Comparison of ENCODE assay signal across 1 worm cellular context in genomic region chrII:10382247-10382646, ce11.
TF ChIP-seq lines count a peak whose summit lies in the region.

No protein-coding gene starts in this region.

TF ChIP-seq in whole organism, L4 larva, 104 proteins besides CTCF, POLR2A, EP300 and RAD21 (continued from another document):
- TF ChIP-seq daf-8 (GFP tag; IDR thresholded peaks at IDR 0.05; lab: Robert Waterston, UW), result no peak
- no peak for TF ChIP-seq nhr-111 (GFP tag; optimal IDR thresholded peaks at IDR 0.05; lab: Kevin White, UChicago)
- no peak for TF ChIP-seq F26F4.8 (GFP tag; conservative IDR thresholded peaks at IDR 0.05; lab: Robert Waterston, UW)
- TF ChIP-seq nhr-237 (tag; optimal IDR thresholded peaks at IDR 0.05; lab: Kevin White, UChicago), result no peak
- TF ChIP-seq hlh-11 (tag; optimal IDR thresholded peaks at IDR 0.05; lab: Kevin White, UChicago), result peak; percentile 89
- TF ChIP-seq lin-1 (GFP tag; IDR thresholded peaks at IDR 0.05; lab: Robert Waterston, UW), result no peak
- TF ChIP-seq ztf-7 (tag; optimal IDR thresholded peaks at IDR 0.05; lab: Kevin White, UChicago), result no peak
- no peak for TF ChIP-seq F37D6.2 (tag; optimal IDR thresholded peaks at IDR 0.05; lab: Kevin White, UChicago)
- no peak for TF ChIP-seq jun-1 (tag; optimal IDR thresholded peaks at IDR 0.05; lab: Kevin White, UChicago)
- TF ChIP-seq daf-19 (GFP tag; conservative IDR thresholded peaks at IDR 0.05; lab: Robert Waterston, UW), result 0 out of 2 replicates have a peak, but pooled peaks have one; percentile 40
- no peak for TF ChIP-seq lin-39 (tag; optimal IDR thresholded peaks at IDR 0.05; lab: Kevin White, UChicago)
- TF ChIP-seq F10B5.3 (tag; optimal IDR thresholded peaks at IDR 0.05; lab: Kevin White, UChicago), result no peak
- TF ChIP-seq Y5F2A.4 (GFP tag; optimal IDR thresholded peaks at IDR 0.05; lab: Kevin White, UChicago), result no peak
- TF ChIP-seq dpl-1 (GFP tag; optimal IDR thresholded peaks at IDR 0.05; lab: Kevin White, UChicago), result peak; percentile 15
- TF ChIP-seq pqm-1 (tag; optimal IDR thresholded peaks at IDR 0.05; lab: Kevin White, UChicago), result no peak
- TF ChIP-seq madf-9 (GFP tag; conservative IDR thresholded peaks at IDR 0.05; lab: Robert Waterston, UW), result no peak
- no peak for TF ChIP-seq zip-11 (GFP tag; IDR thresholded peaks at IDR 0.05; lab: Robert Waterston, UW)
- no peak for TF ChIP-seq lin-29 (GFP tag; IDR thresholded peaks at IDR 0.05; lab: Robert Waterston, UW)
- no peak for TF ChIP-seq ctbp-1 (GFP tag; IDR thresholded peaks at IDR 0.05; lab: Robert Waterston, UW)
- TF ChIP-seq lir-3 (tag; optimal IDR thresholded peaks at IDR 0.05; lab: Kevin White, UChicago), result no peak
- TF ChIP-seq vab-7 (GFP tag; IDR thresholded peaks at IDR 0.05; lab: Robert Waterston, UW), result no peak
- TF ChIP-seq saeg-2 (GFP tag; IDR thresholded peaks at IDR 0.05; lab: Robert Waterston, UW), result no peak
- no peak for TF ChIP-seq Y48G9A.11 (GFP tag; IDR thresholded peaks at IDR 0.05; lab: Robert Waterston, UW)
- peak; percentile 49 for TF ChIP-seq rbr-2 (tag; optimal IDR thresholded peaks at IDR 0.05; lab: Kevin White, UChicago)
- TF ChIP-seq T26A8.4 (GFP tag; IDR thresholded peaks at IDR 0.05; lab: Robert Waterston, UW), result peak; percentile 56
- TF ChIP-seq F44E2.7 (GFP tag; IDR thresholded peaks at IDR 0.05; lab: Robert Waterston, UW), result no peak
- TF ChIP-seq snpc-4 (tag; optimal IDR thresholded peaks at IDR 0.05; lab: Kevin White, UChicago), result no peak
- TF ChIP-seq madf-5 (GFP tag; IDR thresholded peaks at IDR 0.05; lab: Robert Waterston, UW), result no peak
- TF ChIP-seq dmd-6 (GFP tag; IDR thresholded peaks at IDR 0.05; lab: Robert Waterston, UW), result peak; percentile 57
- TF ChIP-seq php-3 (GFP tag; IDR thresholded peaks at IDR 0.05; lab: Robert Waterston, UW), result no peak
- TF ChIP-seq D1046.2 (GFP tag; IDR thresholded peaks at IDR 0.05; lab: Robert Waterston, UW), result 0 out of 2 replicates have a peak, but pooled peaks have one; percentile 34
- TF ChIP-seq daf-16 (GFP tag; optimal IDR thresholded peaks at IDR 0.05; lab: Kevin White, UChicago), result no peak
- peak; percentile 45 for TF ChIP-seq daf-16 (tag; optimal IDR thresholded peaks at IDR 0.05; lab: Kevin White, UChicago)
- no peak for TF ChIP-seq Y105C5A.15 (GFP tag; IDR thresholded peaks at IDR 0.05; lab: Robert Waterston, UW)
- no peak for TF ChIP-seq tag-97 (GFP tag; IDR thresholded peaks at IDR 0.05; lab: Robert Waterston, UW)
- no peak for TF ChIP-seq nhr-25 (tag; optimal IDR thresholded peaks at IDR 0.05; lab: Kevin White, UChicago; ENCODE audit: borderline replicate concordance, insufficient read depth)
- no peak for TF ChIP-seq ceh-82 (tag; optimal IDR thresholded peaks at IDR 0.05; lab: Kevin White, UChicago)
- TF ChIP-seq ceh-32 (tag; optimal IDR thresholded peaks at IDR 0.05; lab: Kevin White, UChicago; ENCODE audit: poor library complexity), result no peak
- TF ChIP-seq egl-27 (tag; optimal IDR thresholded peaks at IDR 0.05; lab: Kevin White, UChicago), result no peak
- TF ChIP-seq dve-1 (tag; optimal IDR thresholded peaks at IDR 0.05; lab: Kevin White, UChicago; ENCODE audit: insufficient read depth), result peak; percentile 69
- TF ChIP-seq fos-1 (tag; optimal IDR thresholded peaks at IDR 0.05; lab: Kevin White, UChicago), result no peak
- TF ChIP-seq dmd-8 (GFP tag; IDR thresholded peaks at IDR 0.05; lab: Robert Waterston, UW), result no peak
- no peak for TF ChIP-seq lin-15B (tag; optimal IDR thresholded peaks at IDR 0.05; lab: Kevin White, UChicago)
- no peak for TF ChIP-seq arid-1 (GFP tag; conservative IDR thresholded peaks at IDR 0.05; lab: Robert Waterston, UW)
- peak; percentile 65 for TF ChIP-seq mes-2 (tag; optimal IDR thresholded peaks at IDR 0.05; lab: Kevin White, UChicago; ENCODE audit: poor library complexity, severe bottlenecking)
- TF ChIP-seq zag-1 (tag; optimal IDR thresholded peaks at IDR 0.05; lab: Kevin White, UChicago), result no peak
- peak; percentile 31 to 51 for TF ChIP-seq lsy-2 (tag; optimal IDR thresholded peaks at IDR 0.05; lab: Kevin White, UChicago)
- TF ChIP-seq ceh-44 (GFP tag; IDR thresholded peaks at IDR 0.05; lab: Robert Waterston, UW), result no peak
- no peak for TF ChIP-seq ama-1 (optimal IDR thresholded peaks at IDR 0.05; lab: Kevin White, UChicago)
- TF ChIP-seq T20F7.1 (GFP tag; optimal IDR thresholded peaks at IDR 0.05; lab: Kevin White, UChicago), result no peak
- no peak for TF ChIP-seq ztf-11 (tag; optimal IDR thresholded peaks at IDR 0.05; lab: Kevin White, UChicago)
- no peak for TF ChIP-seq F49E8.2 (tag; optimal IDR thresholded peaks at IDR 0.05; lab: Kevin White, UChicago; ENCODE audit: borderline replicate concordance)
- TF ChIP-seq zfp-3 (GFP tag; conservative IDR thresholded peaks at IDR 0.05; lab: Robert Waterston, UW), result no peak
- no peak for TF ChIP-seq fkh-10 (GFP tag; optimal IDR thresholded peaks at IDR 0.05; lab: Kevin White, UChicago)
- no peak for TF ChIP-seq Y75B8A.6 (GFP tag; IDR thresholded peaks at IDR 0.05; lab: Robert Waterston, UW)
- no peak for TF ChIP-seq ceh-62 (tag; optimal IDR thresholded peaks at IDR 0.05; lab: Kevin White, UChicago)
- TF ChIP-seq nhr-77 (tag; optimal IDR thresholded peaks at IDR 0.05; lab: Kevin White, UChicago), result peak; percentile 18
- no peak for TF ChIP-seq mdt-29 (GFP tag; IDR thresholded peaks at IDR 0.05; lab: Robert Waterston, UW)
- TF ChIP-seq nhr-42 (GFP tag; IDR thresholded peaks at IDR 0.05; lab: Robert Waterston, UW), result no peak
- no peak for TF ChIP-seq attf-4 (tag; optimal IDR thresholded peaks at IDR 0.05; lab: Kevin White, UChicago)
- no peak for TF ChIP-seq nhr-6 (tag; optimal IDR thresholded peaks at IDR 0.05; lab: Kevin White, UChicago)
- TF ChIP-seq snpc-1.2 (GFP tag; IDR thresholded peaks at IDR 0.05; lab: Robert Waterston, UW), result no peak
- TF ChIP-seq mdl-1 (tag; optimal IDR thresholded peaks at IDR 0.05; lab: Kevin White, UChicago), result peak in 1 of 2 experiments; percentile 47
- TF ChIP-seq mxl-3 (GFP tag; optimal IDR thresholded peaks at IDR 0.05; lab: Kevin White, UChicago), result peak; percentile 72
- TF ChIP-seq unc-62 (GFP tag; optimal IDR thresholded peaks at IDR 0.05 in 1 of 2; lab: Kevin White, UChicago), result peak in 1 of 2 experiments; percentile 90
- no peak for TF ChIP-seq unc-62 (tag; optimal IDR thresholded peaks at IDR 0.05; lab: Kevin White, UChicago)
- TF ChIP-seq mxl-2 (GFP tag; conservative IDR thresholded peaks at IDR 0.05; lab: Robert Waterston, UW), result no peak
- no peak for TF ChIP-seq zip-2 (tag; optimal IDR thresholded peaks at IDR 0.05; lab: Kevin White, UChicago)
- TF ChIP-seq lin-13 (GFP tag; optimal IDR thresholded peaks at IDR 0.05; lab: Kevin White, UChicago), result no peak
- TF ChIP-seq hlh-30 (tag; optimal IDR thresholded peaks at IDR 0.05; lab: Kevin White, UChicago; ENCODE audit: insufficient read depth), result peak; percentile 67
- TF ChIP-seq R02D3.7 (tag; optimal IDR thresholded peaks at IDR 0.05; lab: Kevin White, UChicago), result no peak
- TF ChIP-seq egl-43 (GFP tag; IDR thresholded peaks at IDR 0.05; lab: Robert Waterston, UW), result peak; percentile 54; the same call in 1 of the 2 replicates
- peak; percentile 11 for TF ChIP-seq ceh-28 (tag; optimal IDR thresholded peaks at IDR 0.05; lab: Kevin White, UChicago)
- peak; percentile 26 for TF ChIP-seq spr-1 (tag; optimal IDR thresholded peaks at IDR 0.05; lab: Kevin White, UChicago)
- no peak for TF ChIP-seq aly-2 (tag; optimal IDR thresholded peaks at IDR 0.05; lab: Kevin White, UChicago)
- no peak for TF ChIP-seq zfp-2 (tag; optimal IDR thresholded peaks at IDR 0.05; lab: Kevin White, UChicago)
- no peak for TF ChIP-seq nhr-10 (tag; optimal IDR thresholded peaks at IDR 0.05; lab: Kevin White, UChicago)
- TF ChIP-seq cey-2 (tag; optimal IDR thresholded peaks at IDR 0.05; lab: Kevin White, UChicago; ENCODE audit: borderline replicate concordance, insufficient read depth), result no peak
- no peak for TF ChIP-seq lim-7 (GFP tag; IDR thresholded peaks at IDR 0.05; lab: Robert Waterston, UW)
- no peak for TF ChIP-seq ceh-20 (GFP tag; IDR thresholded peaks at IDR 0.05; lab: Robert Waterston, UW)
- peak; percentile 82 for TF ChIP-seq mep-1 (tag; optimal IDR thresholded peaks at IDR 0.05; lab: Kevin White, UChicago)
- no peak for TF ChIP-seq skn-1 (tag; optimal IDR thresholded peaks at IDR 0.05; lab: Kevin White, UChicago)
